Worm (Caenorhabditis elegans) whole organism, mixed stage, embryonic: ENCODE measurements around the gene K04C1.3.

ENCODE experiments used
- blmp-1 ChIP-seq: fragments of 150-350 bp; optimal IDR thresholded peaks from 2 replicates; lab custom pipeline; 2014; ENCODE audit warnings: missing biosample characterization, missing genetic modification characterization
- ceh-43 ChIP-seq: fragments of 200-800 bp; sonication (Bioruptor generic); optimal IDR thresholded peaks from 2 replicates; lab custom pipeline; 2018; ENCODE audit warnings: mild to moderate bottlenecking, missing genetic modification characterization, moderate library complexity, missing compliant biosample characterization
- ces-1 ChIP-seq: fragments of 150-350 bp; optimal IDR thresholded peaks from 2 replicates; lab custom pipeline; 2014; ENCODE audit warnings: missing biosample characterization, missing genetic modification reagents, missing genetic modification characterization
- elt-1 ChIP-seq: sonication (generic microtip); optimal IDR thresholded peaks from 2 replicates; lab custom pipeline; 2017; ENCODE audit warnings: missing genetic modification characterization, mild to moderate bottlenecking, missing compliant biosample characterization, antibody characterized with exemption, moderate library complexity, borderline replicate concordance; ENCODE audit not compliant: insufficient read depth
- lsy-2 ChIP-seq: fragments of 150-350 bp; optimal IDR thresholded peaks from 2 replicates; lab custom pipeline; 2014; ENCODE audit warnings: missing biosample characterization, missing genetic modification characterization
- mep-1 ChIP-seq: fragments of 150-350 bp; optimal IDR thresholded peaks from 2 replicates; lab custom pipeline; 2017; ENCODE audit warnings: missing biosample characterization, missing genetic modification reagents, missing genetic modification characterization, inconsistent platforms
- nhr-12 ChIP-seq: fragments of 150-350 bp; optimal IDR thresholded peaks from 2 replicates; lab custom pipeline; 2014; ENCODE audit warnings: missing biosample characterization, missing genetic modification characterization
- nhr-237 ChIP-seq: fragments of 150-350 bp; optimal IDR thresholded peaks from 2 replicates; lab custom pipeline; 2014; ENCODE audit warnings: missing biosample characterization, missing genetic modification characterization
- nhr-28 ChIP-seq: fragments of 150-350 bp; optimal IDR thresholded peaks from 2 replicates; lab custom pipeline; 2014; ENCODE audit warnings: missing biosample characterization, missing genetic modification characterization
- nhr-76 ChIP-seq: sonication (generic microtip); optimal IDR thresholded peaks from 2 replicates; lab custom pipeline; 2017; ENCODE audit warnings: missing biosample characterization, missing genetic modification characterization
- pha-4 ChIP-seq: fragments of 150-350 bp; optimal IDR thresholded peaks from 2 replicates; lab custom pipeline; 2018; ENCODE audit warnings: missing biosample characterization, missing genetic modification reagents, missing genetic modification characterization
- snpc-4 ChIP-seq: fragments of 150-350 bp; optimal IDR thresholded peaks from 2 replicates; lab custom pipeline; 2014; ENCODE audit warnings: missing biosample characterization, missing genetic modification characterization
- unc-120 ChIP-seq: sonication (generic microtip); optimal IDR thresholded peaks from 2 replicates; lab custom pipeline; 2017; ENCODE audit warnings: missing genetic modification characterization, missing compliant biosample characterization; ENCODE audit not compliant: poor library complexity, severe bottlenecking
- ztf-11 ChIP-seq: fragments of 150-350 bp; optimal IDR thresholded peaks from 2 replicates; lab custom pipeline; 2014; ENCODE audit warnings: missing biosample characterization, missing genetic modification characterization

DNA sequence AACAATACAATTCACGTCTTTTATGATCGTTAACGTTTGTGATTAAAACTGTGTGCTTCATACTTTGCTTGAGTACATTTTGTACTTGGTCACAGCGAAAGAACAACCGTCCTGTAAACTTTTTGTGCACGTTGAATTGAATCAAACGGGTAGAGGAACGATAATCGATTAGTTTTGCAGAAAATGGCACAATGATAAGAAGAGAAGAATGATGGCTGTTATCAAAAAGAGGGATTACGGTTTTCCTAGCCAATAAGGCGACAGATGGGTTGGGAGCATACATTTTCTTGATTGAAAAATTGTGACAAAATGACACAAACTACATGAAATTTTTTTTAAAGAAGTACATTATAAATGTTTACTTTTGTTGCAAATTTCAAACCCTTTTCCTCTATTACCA lies 48.9 kb downstream of the K04C1.3 start:
- no peak for TF ChIP-seq ztf-11 (tag; lab: Kevin White, UChicago)
- TF ChIP-seq nhr-237: no peak
- TF ChIP-seq lsy-2 (tag; lab: Kevin White, UChicago): no peak
- TF ChIP-seq nhr-28: no peak
- TF ChIP-seq ces-1 (GFP tag; lab: Kevin White, UChicago): no peak
- no peak for TF ChIP-seq nhr-76 (tag; lab: Kevin White, UChicago)
- no peak for TF ChIP-seq ceh-43 (GFP tag; lab: Kevin White, UChicago)
- no peak for TF ChIP-seq unc-120 (tag; lab: Kevin White, UChicago)
- no peak for TF ChIP-seq blmp-1 (tag; lab: Kevin White, UChicago)
- no peak for TF ChIP-seq elt-1 (tag; lab: Kevin White, UChicago)
- no peak for TF ChIP-seq snpc-4
- TF ChIP-seq pha-4 (tag; lab: Kevin White, UChicago): no peak
- no peak for TF ChIP-seq mep-1
- TF ChIP-seq nhr-12: no peak
